Worm (Caenorhabditis elegans): ENCODE measurements around the gene F11G11.14.

Gene F11G11.14

DNA sequence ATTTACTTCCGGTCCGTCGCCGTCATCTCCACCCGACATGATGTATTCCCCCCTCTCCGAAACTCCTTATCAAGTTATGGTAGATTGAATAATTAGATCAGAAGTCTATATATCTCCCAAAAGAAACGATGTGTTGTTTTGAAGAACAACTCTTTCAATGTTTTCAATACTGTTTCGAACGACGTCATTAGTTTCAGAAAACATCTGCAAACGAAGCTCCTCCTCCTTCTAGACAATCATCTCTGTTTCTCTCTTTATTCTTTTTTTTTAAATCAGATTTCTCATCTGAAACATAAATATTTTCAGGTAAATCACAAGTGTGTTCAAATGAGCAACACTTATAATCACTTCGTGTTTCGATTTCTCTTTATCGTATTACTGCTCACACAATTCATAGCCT is 13.6 kb upstream of the F11G11.14 start, which contains the start of gene T23B7.3:
Gene T23B7.3, plus strand, starts transcription at position 301 of the 400 bp plus-strand sequence.
- TF ChIP-seq ztf-11 (tag; optimal IDR thresholded peaks at IDR 0.05) (no peak), sma-3 (GFP tag; optimal IDR thresholded peaks at IDR 0.05) (no peak), mdl-1 (tag; optimal IDR thresholded peaks at IDR 0.05) (no peak)

DNA sequence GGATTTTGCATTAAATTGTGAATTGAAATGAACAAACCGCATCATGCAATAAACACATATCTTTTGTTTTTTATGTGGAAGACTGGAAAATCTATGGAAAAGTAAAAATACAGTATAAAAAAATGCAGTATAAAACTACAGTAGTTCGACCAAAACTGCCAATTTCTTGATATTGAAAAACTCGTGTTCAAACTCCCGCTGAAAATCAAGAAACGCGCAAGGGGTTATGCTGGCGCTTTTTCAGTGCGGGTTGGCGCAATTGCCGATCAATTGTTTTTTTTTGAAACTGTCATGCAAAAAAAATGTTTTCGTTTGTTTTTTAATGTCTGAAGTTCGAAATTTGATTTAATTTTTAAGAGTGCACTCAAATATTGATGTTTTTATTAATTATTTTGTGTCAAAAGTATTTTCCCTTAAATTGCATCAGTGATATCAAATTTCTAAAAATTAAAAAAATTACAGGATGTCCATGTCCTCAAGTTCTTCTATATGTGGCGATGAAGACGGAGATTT is 11.8 kb upstream of the F11G11.14 start, which contains the start of gene dnj-9:
Gene dnj-9, plus strand, starts transcription at position 463 of the 513 bp plus-strand sequence.
- TF ChIP-seq lin-11 (tag; optimal IDR thresholded peaks at IDR 0.05) (peak; percentile 90), egl-27 (tag; optimal IDR thresholded peaks at IDR 0.05) (peak; percentile 94), aly-2 (tag; optimal IDR thresholded peaks at IDR 0.05) (no peak), nhr-77 (tag; optimal IDR thresholded peaks at IDR 0.05) (peak; percentile 79), lin-39 (tag; optimal IDR thresholded peaks at IDR 0.05) (no peak), peb-1 (tag; optimal IDR thresholded peaks at IDR 0.05) (no peak), nhr-12 (tag; optimal IDR thresholded peaks at IDR 0.05) (peak; percentile 60), nhr-6 (tag; optimal IDR thresholded peaks at IDR 0.05) (peak; percentile 89), ceh-16 (tag; optimal IDR thresholded peaks at IDR 0.05) (peak; percentile 6), dmd-4 (tag; optimal IDR thresholded peaks at IDR 0.05) (peak; percentile 63), nhr-129 (tag; optimal IDR thresholded peaks at IDR 0.05) (peak; percentile 87), unc-55 (GFP tag; optimal IDR thresholded peaks at IDR 0.05) (peak; percentile 98), zag-1 (tag; optimal IDR thresholded peaks at IDR 0.05) (peak; percentile 85), snpc-4 (tag; optimal IDR thresholded peaks at IDR 0.05) (peak; percentile 84), blmp-1 (tag; optimal IDR thresholded peaks at IDR 0.05; ENCODE audit: insufficient read depth) (peak; percentile 77), ztf-4 (tag; optimal IDR thresholded peaks at IDR 0.05) (peak; percentile 91), gmeb-1 (tag; optimal IDR thresholded peaks at IDR 0.05) (peak; percentile 100), nhr-21 (tag; optimal IDR thresholded peaks at IDR 0.05) (peak; percentile 93), mdl-1 (tag; optimal IDR thresholded peaks at IDR 0.05) (peak in 1 of 2 experiments; percentile 62), C34F6.9 (tag; optimal IDR thresholded peaks at IDR 0.05) (peak; percentile 98), unc-62 (GFP tag; optimal IDR thresholded peaks at IDR 0.05) (peak; percentile 63), R02D3.7 (tag; optimal IDR thresholded peaks at IDR 0.05) (peak; percentile 78), elt-3 (tag; optimal IDR thresholded peaks at IDR 0.05) (no peak), ztf-11 (tag; optimal IDR thresholded peaks at IDR 0.05) (no peak), alr-1 (tag; optimal IDR thresholded peaks at IDR 0.05) (peak; percentile 38), unc-39 (tag; optimal IDR thresholded peaks at IDR 0.05) (no peak), lsy-2 (tag; optimal IDR thresholded peaks at IDR 0.05) (peak; percentile 95 to 96), mab-5 (tag; optimal IDR thresholded peaks at IDR 0.05) (peak; percentile 93), nhr-237 (tag; optimal IDR thresholded peaks at IDR 0.05) (peak; percentile 45), mbf-1 (tag; optimal IDR thresholded peaks at IDR 0.05) (no peak), crh-2 (tag; optimal IDR thresholded peaks at IDR 0.05) (peak; percentile 96), lin-13 (GFP tag; optimal IDR thresholded peaks at IDR 0.05) (peak; percentile 95), sem-4 (tag; optimal IDR thresholded peaks at IDR 0.05) (peak; percentile 95), ztf-1 (GFP tag; conservative IDR thresholded peaks at IDR 0.05) (no peak), ceh-82 (tag; optimal IDR thresholded peaks at IDR 0.05) (peak; percentile 43), Y55F3AM.14 (GFP tag; optimal IDR thresholded peaks at IDR 0.05) (no peak), sma-9 (GFP tag; optimal IDR thresholded peaks at IDR 0.05) (peak; percentile 98), sma-9 (tag; optimal IDR thresholded peaks at IDR 0.05) (no peak), ZK546.5 (tag; optimal IDR thresholded peaks at IDR 0.05) (peak; percentile 68), F13H6.1 (tag; optimal IDR thresholded peaks at IDR 0.05) (peak; percentile 96), elt-1 (tag; optimal IDR thresholded peaks at IDR 0.05) (no peak), nhr-25 (tag; optimal IDR thresholded peaks at IDR 0.05) (peak; percentile 97), nhr-10 (tag; optimal IDR thresholded peaks at IDR 0.05) (peak; percentile 91), skn-1 (tag; optimal IDR thresholded peaks at IDR 0.05) (peak; percentile 58), fos-1 (tag; optimal IDR thresholded peaks at IDR 0.05) (peak; percentile 77), sma-3 (GFP tag; optimal IDR thresholded peaks at IDR 0.05) (peak; percentile 96), ama-1 (optimal IDR thresholded peaks at IDR 0.05) (peak; percentile 77), nhr-23 (tag; optimal IDR thresholded peaks at IDR 0.05) (no peak)

Measured in whole organism, L2 larva.